Worm (Caenorhabditis elegans): ENCODE data around the gene F28H7.7.

Gene F28H7.7

ce11 chrV:10720876-10721275 is 33.1 kb downstream of the F28H7.7 start:
- no peak for TF ChIP-seq odd-2 (tag; optimal IDR thresholded peaks at IDR 0.05)
- TF ChIP-seq ceh-9 (tag; optimal IDR thresholded peaks at IDR 0.05), result no peak
- TF ChIP-seq rnt-1 (tag; optimal IDR thresholded peaks at IDR 0.05), result no peak
- TF ChIP-seq elt-2 (tag; optimal IDR thresholded peaks at IDR 0.05), result no peak
- TF ChIP-seq pros-1 (tag; optimal IDR thresholded peaks at IDR 0.05), result no peak
- no peak for TF ChIP-seq dmd-4 (tag; optimal IDR thresholded peaks at IDR 0.05; ENCODE audit: borderline replicate concordance)
- no peak for TF ChIP-seq mec-3 (tag; optimal IDR thresholded peaks at IDR 0.05; ENCODE audit: borderline replicate concordance)

ce11 chrV:10720303-10720847 is 33.6 kb downstream of the F28H7.7 start:
- TF ChIP-seq K09A11.1 (tag; optimal IDR thresholded peaks at IDR 0.05; ENCODE audit: insufficient read depth), result no peak
- no peak for TF ChIP-seq K02D7.2 (tag; optimal IDR thresholded peaks at IDR 0.05)
- peak; percentile 54 for TF ChIP-seq elt-2 (tag; optimal IDR thresholded peaks at IDR 0.05)
- peak; percentile 54 for TF ChIP-seq rnt-1 (tag; optimal IDR thresholded peaks at IDR 0.05)
- TF ChIP-seq unc-55 (GFP tag; optimal IDR thresholded peaks at IDR 0.05), result peak; percentile 78

- TF ChIP-seq nfya-1 (tag; optimal IDR thresholded peaks at IDR 0.05) (peak; percentile 26), dve-1 (tag; optimal IDR thresholded peaks at IDR 0.05) (peak; percentile 23), ceh-24 (tag; optimal IDR thresholded peaks at IDR 0.05) (no peak), unc-55 (GFP tag; optimal IDR thresholded peaks at IDR 0.05) (peak; percentile 21), hlh-30 (tag; optimal IDR thresholded peaks at IDR 0.05; ENCODE audit: insufficient read depth) (peak; percentile 94)
These were observed 34.1 kb downstream of the F28H7.7 start for ce11 chrV:10719833-10720170.

ce11 chrV:10719019-10719832 is 34.7 kb downstream of the F28H7.7 start:
- TF ChIP-seq ceh-24 (tag; optimal IDR thresholded peaks at IDR 0.05) (no peak), madf-2 (tag; optimal IDR thresholded peaks at IDR 0.05) (no peak), hlh-13 (GFP tag; optimal IDR thresholded peaks at IDR 0.05) (no peak), tbx-7 (tag; optimal IDR thresholded peaks at IDR 0.05) (no peak), ceh-18 (tag; optimal IDR thresholded peaks at IDR 0.05) (peak; percentile 39), K09A11.1 (tag; optimal IDR thresholded peaks at IDR 0.05; ENCODE audit: insufficient read depth) (peak; percentile 26), hlh-8 (tag; optimal IDR thresholded peaks at IDR 0.05) (no peak), hlh-30 (tag; optimal IDR thresholded peaks at IDR 0.05; ENCODE audit: insufficient read depth) (peak; percentile 37)

- TF ChIP-seq madf-2 (tag; optimal IDR thresholded peaks at IDR 0.05), result no peak
- no peak for TF ChIP-seq ama-1 (optimal IDR thresholded peaks at IDR 0.05)
- TF ChIP-seq K02D7.2 (tag; optimal IDR thresholded peaks at IDR 0.05), result no peak
- no peak for TF ChIP-seq ztf-16 (tag; optimal IDR thresholded peaks at IDR 0.05)
- no peak for TF ChIP-seq elt-2 (tag; optimal IDR thresholded peaks at IDR 0.05)
- no peak for TF ChIP-seq eyg-1 (tag; optimal IDR thresholded peaks at IDR 0.05)
- TF ChIP-seq pha-2 (tag; optimal IDR thresholded peaks at IDR 0.05), result no peak
These were observed 35.9 kb downstream of the F28H7.7 start for ce11 chrV:10718037-10718436.

- TF ChIP-seq ceh-14 (tag; optimal IDR thresholded peaks at IDR 0.05) (peak; percentile 29), ceh-34 (tag; optimal IDR thresholded peaks at IDR 0.05) (peak; percentile 65), pros-1 (tag; optimal IDR thresholded peaks at IDR 0.05) (no peak), pag-3 (tag; optimal IDR thresholded peaks at IDR 0.05; ENCODE audit: borderline replicate concordance) (peak; percentile 26), ceh-2 (tag; optimal IDR thresholded peaks at IDR 0.05) (peak; percentile 23), hlh-30 (tag; optimal IDR thresholded peaks at IDR 0.05; ENCODE audit: insufficient read depth) (peak; percentile 53), dve-1 (tag; optimal IDR thresholded peaks at IDR 0.05) (no peak), tbx-7 (tag; optimal IDR thresholded peaks at IDR 0.05) (no peak), pha-2 (tag; optimal IDR thresholded peaks at IDR 0.05) (peak; percentile 56), unc-86 (tag; optimal IDR thresholded peaks at IDR 0.05) (no peak), ceh-19 (GFP tag; optimal IDR thresholded peaks at IDR 0.05) (no peak), F13H6.1 (tag; optimal IDR thresholded peaks at IDR 0.05) (peak; percentile 2), madf-2 (tag; optimal IDR thresholded peaks at IDR 0.05) (no peak), ztf-16 (tag; optimal IDR thresholded peaks at IDR 0.05) (peak; percentile 27), unc-3 (GFP tag; conservative IDR thresholded peaks at IDR 0.05) (no peak), unc-3 (tag; optimal IDR thresholded peaks at IDR 0.05) (no peak), pat-9 (tag; optimal IDR thresholded peaks at IDR 0.05) (no peak), ahr-1 (tag; optimal IDR thresholded peaks at IDR 0.05) (no peak), ref-2 (tag; optimal IDR thresholded peaks at IDR 0.05) (peak; percentile 32), C38D4.7 (GFP tag; optimal IDR thresholded peaks at IDR 0.05) (peak; percentile 29), gmeb-2 (tag; optimal IDR thresholded peaks at IDR 0.05) (no peak), rnt-1 (tag; optimal IDR thresholded peaks at IDR 0.05) (peak; percentile 2)
These were observed 36.9 kb downstream of the F28H7.7 start for ce11 chrV:10716865-10717713.
